Fruit fly (Drosophila melanogaster) whole organism, embryonic: ENCODE data around the gene CG42711.
A peak's percentile ranks its signal among the peaks of the same experiment; 100 is the strongest.

Source experiments
- Bteb2 ChIP-seq: fragments of 200-800 bp; sonication (Bioruptor generic); optimal IDR thresholded peaks from 2 replicates; lab custom pipeline; 2016; ENCODE audit warnings: missing biosample characterization, missing genetic modification characterization
- CG10543 ChIP-seq: fragments of 200-800 bp; sonication (Bioruptor generic); optimal IDR thresholded peaks from 3 replicates; lab custom pipeline; 2017; ENCODE audit warnings: missing biosample characterization, mild to moderate bottlenecking, missing genetic modification characterization, moderate library complexity
- CG10565 ChIP-seq: fragments of 200-800 bp; sonication (Bioruptor generic); optimal IDR thresholded peaks from 3 replicates; lab custom pipeline; 2016; ENCODE audit warnings: missing biosample characterization, mild to moderate bottlenecking, missing genetic modification characterization
- CG11247 ChIP-seq: fragments of 200-800 bp; sonication (Bioruptor generic); IDR thresholded peaks from 2 replicates; pipeline ENCODE4 v1.3.6; 2022; ENCODE audit warnings: missing biosample characterization, missing genetic modification characterization
- CG11696 ChIP-seq: fragments of 200-800 bp; sonication (Bioruptor generic); IDR thresholded peaks from 2 replicates; pipeline ENCODE4 v1.3.6; 2022; ENCODE audit warnings: missing biosample characterization, missing genetic modification characterization
- CG12299 ChIP-seq: fragments of 200-800 bp; sonication (Bioruptor generic); optimal IDR thresholded peaks from 2 replicates; lab custom pipeline; 2018; ENCODE audit warnings: missing biosample characterization, mild to moderate bottlenecking, missing genetic modification characterization
- CG13123 ChIP-seq: fragments of 200-800 bp; sonication (Bioruptor generic); optimal IDR thresholded peaks from 2 replicates; lab custom pipeline; 2016; ENCODE audit warnings: missing biosample characterization, missing genetic modification characterization
- CG13296 ChIP-seq: fragments of 200-800 bp; sonication (Bioruptor generic); optimal IDR thresholded peaks from 3 replicates; lab custom pipeline; 2018; ENCODE audit warnings: missing biosample characterization, mild to moderate bottlenecking, missing genetic modification characterization
- CG14050 ChIP-seq: fragments of 200-800 bp; sonication (Bioruptor generic); IDR thresholded peaks from 3 replicates; pipeline ENCODE4 v1.3.6; 2022; ENCODE audit warnings: missing biosample characterization, missing genetic modification characterization
- CG14441 ChIP-seq: fragments of 200-800 bp; sonication (Bioruptor generic); IDR thresholded peaks from 2 replicates; pipeline ENCODE4 v1.3.6; 2022; ENCODE audit warnings: missing biosample characterization, missing genetic modification characterization
- CG14860 ChIP-seq: fragments of 200-800 bp; sonication (Bioruptor generic); IDR thresholded peaks from 3 replicates; pipeline ENCODE4 v1.3.6; 2022; ENCODE audit warnings: missing biosample characterization, missing genetic modification characterization; ENCODE audit not compliant: partially characterized antibody
- CG17186 ChIP-seq: fragments of 200-800 bp; sonication (Bioruptor generic); optimal IDR thresholded peaks from 3 replicates; lab custom pipeline; 2017; ENCODE audit warnings: missing biosample characterization, missing genetic modification reagents, missing genetic modification characterization
- CG2875 ChIP-seq: fragments of 200-800 bp; sonication (Bioruptor generic); optimal IDR thresholded peaks from 2 replicates; lab custom pipeline; 2017; ENCODE audit warnings: missing biosample characterization, mild to moderate bottlenecking, missing genetic modification characterization, missing genetic modification reagents
- CG2889 ChIP-seq: fragments of 200-800 bp; sonication (Bioruptor generic); IDR thresholded peaks from 3 replicates; pipeline ENCODE4 v1.3.6; 2022; ENCODE audit warnings: missing biosample characterization, missing genetic modification characterization
- CG34376 ChIP-seq: fragments of 200-800 bp; sonication (Bioruptor generic); optimal IDR thresholded peaks from 2 replicates; lab custom pipeline; 2018; ENCODE audit warnings: missing biosample characterization, mild to moderate bottlenecking, missing genetic modification characterization
- CG6791 ChIP-seq: fragments of 200-800 bp; sonication (Bioruptor generic); IDR thresholded peaks from 3 replicates; pipeline ENCODE4 v1.3.6; 2022; ENCODE audit warnings: missing biosample characterization, missing genetic modification characterization; ENCODE audit not compliant: partially characterized antibody
- CG6854 ChIP-seq: fragments of 200-800 bp; sonication (Bioruptor generic); optimal IDR thresholded peaks from 3 replicates; lab custom pipeline; 2017; ENCODE audit warnings: missing biosample characterization, mild to moderate bottlenecking, missing genetic modification characterization
- CG7556 ChIP-seq: fragments of 200-800 bp; sonication (Bioruptor generic); optimal IDR thresholded peaks from 2 replicates; lab custom pipeline; 2017; ENCODE audit warnings: missing biosample characterization, mild to moderate bottlenecking, missing genetic modification characterization
- CG7745 ChIP-seq: fragments of 200-800 bp; sonication (Bioruptor generic); optimal IDR thresholded peaks from 2 replicates; lab custom pipeline; 2018; ENCODE audit warnings: missing biosample characterization, mild to moderate bottlenecking, missing genetic modification characterization, moderate library complexity
- CG7963 ChIP-seq: fragments of 200-800 bp; sonication (Bioruptor generic); IDR thresholded peaks from 3 replicates; pipeline ENCODE4 v1.3.6; 2022; ENCODE audit warnings: missing biosample characterization, missing genetic modification characterization; ENCODE audit not compliant: partially characterized antibody
- CG7987 ChIP-seq: fragments of 200-800 bp; sonication (Bioruptor generic); optimal IDR thresholded peaks from 2 replicates; lab custom pipeline; 2018; ENCODE audit warnings: missing biosample characterization, mild to moderate bottlenecking, missing genetic modification characterization, moderate library complexity
- CG8478 ChIP-seq: fragments of >200 bp; optimal IDR thresholded peaks from 2 replicates; lab custom pipeline; 2018
- CTCF ChIP-seq: fragments of 200-800 bp; sonication (Bioruptor generic); optimal IDR thresholded peaks from 2 replicates; lab custom pipeline; 2017; ENCODE audit warnings: missing biosample characterization, mild to moderate bottlenecking, missing genetic modification characterization, moderate library complexity
- Camta ChIP-seq: fragments of 200-800 bp; sonication (Bioruptor generic); optimal IDR thresholded peaks from 2 replicates; lab custom pipeline; 2016; ENCODE audit warnings: missing biosample characterization, missing genetic modification characterization
- Doc3 ChIP-seq: fragments of 200-800 bp; sonication (Bioruptor generic); IDR thresholded peaks from 3 replicates; pipeline ENCODE4 v1.3.6; 2022; ENCODE audit warnings: missing biosample characterization, missing genetic modification characterization; ENCODE audit not compliant: partially characterized antibody
- Ets65A ChIP-seq: fragments of 200-800 bp; sonication (Bioruptor generic); peaks from one replicate; lab custom pipeline; 2016; ENCODE audit warnings: missing biosample characterization, missing genetic modification characterization
- HHEX ChIP-seq: fragments of 200-800 bp; sonication (Bioruptor generic); optimal IDR thresholded peaks from 3 replicates; lab custom pipeline; 2017; ENCODE audit warnings: missing biosample characterization, mild to moderate bottlenecking, missing genetic modification characterization, missing genetic modification reagents
- Kr ChIP-seq: fragments of 200-800 bp; sonication (Bioruptor generic); optimal IDR thresholded peaks from 2 replicates; lab custom pipeline; 2017; ENCODE audit warnings: missing biosample characterization, mild to moderate bottlenecking, missing genetic modification characterization
- Med ChIP-seq: fragments of 200-800 bp; sonication (Bioruptor generic); peaks from one replicate; lab custom pipeline; 2016; ENCODE audit warnings: missing biosample characterization, missing genetic modification characterization, mild to moderate bottlenecking, inconsistent platforms, moderate library complexity
- NFAT ChIP-seq: fragments of 200-800 bp; sonication (Bioruptor generic); IDR thresholded peaks from 2 replicates; pipeline ENCODE4 v1.3.6; 2022; ENCODE audit warnings: missing biosample characterization, missing genetic modification characterization
- Opbp ChIP-seq: fragments of 200-800 bp; sonication (Bioruptor generic); IDR thresholded peaks from 3 replicates; pipeline ENCODE4 v1.3.6; 2022; ENCODE audit warnings: missing biosample characterization, missing genetic modification characterization; ENCODE audit not compliant: partially characterized antibody
- Optix ChIP-seq: fragments of 200-800 bp; sonication (Bioruptor generic); IDR thresholded peaks from 3 replicates; pipeline ENCODE4 v1.3.6; 2022; ENCODE audit warnings: missing biosample characterization, missing genetic modification characterization
- al ChIP-seq: fragments of 200-800 bp; sonication (Bioruptor generic); IDR thresholded peaks from 2 replicates; pipeline ENCODE4 v1.3.6; 2022; ENCODE audit warnings: missing biosample characterization, missing genetic modification characterization
- ase ChIP-seq: fragments of 200-800 bp; sonication (Bioruptor generic); IDR thresholded peaks from 3 replicates; pipeline ENCODE4 v1.3.6; 2022; ENCODE audit warnings: missing biosample characterization, missing genetic modification characterization
- ato ChIP-seq: fragments of 200-800 bp; sonication (Bioruptor generic); IDR thresholded peaks from 2 replicates; pipeline ENCODE4 v1.3.6; 2022; ENCODE audit warnings: missing biosample characterization, missing genetic modification characterization; ENCODE audit not compliant: partially characterized antibody
- br ChIP-seq: fragments of >200 bp; optimal IDR thresholded peaks from 2 replicates; lab custom pipeline; 2017
- crp ChIP-seq, 2 experiments: fragments of 200-800 bp; sonication (Bioruptor generic); optimal IDR thresholded peaks; 2 replicates in 1 of 2; 3 replicates in 1 of 2; lab custom pipeline; 2017; ENCODE audit warnings: missing biosample characterization in 2 of 2, missing genetic modification characterization in 2 of 2, mild to moderate bottlenecking in 1 of 2, moderate library complexity in 1 of 2
- fd64A ChIP-seq: fragments of 200-800 bp; sonication (Bioruptor generic); optimal IDR thresholded peaks from 3 replicates; lab custom pipeline; 2018; ENCODE audit warnings: missing biosample characterization, mild to moderate bottlenecking, missing genetic modification characterization
- gcm2 ChIP-seq: fragments of 200-800 bp; sonication (Bioruptor generic); optimal IDR thresholded peaks from 2 replicates; lab custom pipeline; 2016; ENCODE audit warnings: missing biosample characterization, missing genetic modification characterization
- insv ChIP-seq, 2 experiments: fragments of 200-800 bp; sonication (Bioruptor generic); optimal IDR thresholded peaks; 3 replicates each; lab custom pipeline; 2016 to 2018; ENCODE audit warnings: missing biosample characterization in 2 of 2, missing genetic modification characterization in 2 of 2
- lilli ChIP-seq: fragments of 200-800 bp; sonication (Bioruptor generic); optimal IDR thresholded peaks from 3 replicates; lab custom pipeline; 2016; ENCODE audit warnings: missing biosample characterization, missing genetic modification characterization
- luna ChIP-seq: fragments of 200-800 bp; sonication (Bioruptor generic); optimal IDR thresholded peaks from 2 replicates; lab custom pipeline; 2016; ENCODE audit warnings: missing biosample characterization, missing genetic modification characterization
- pan ChIP-seq, 4 experiments: fragments of >200 bp in 3 of 4; fragments of 200-800 bp in 1 of 4; sonication (Bioruptor generic) in 1 of 4; optimal IDR thresholded peaks in 3 of 4; IDR thresholded peaks in 1 of 4; 2 replicates each; pipeline versions ENCODE4 v1.3.6 to Lab custom; 2017 to 2022; ENCODE audit warnings: missing biosample characterization in 2 of 4, missing genetic modification characterization in 2 of 4, mixed read lengths in 1 of 4
- phol ChIP-seq: fragments of 200-800 bp; sonication (Bioruptor generic); optimal IDR thresholded peaks from 3 replicates; lab custom pipeline; 2018; ENCODE audit warnings: missing biosample characterization, mild to moderate bottlenecking, missing genetic modification characterization, moderate library complexity
- repo ChIP-seq: fragments of 200-800 bp; sonication (Bioruptor generic); optimal IDR thresholded peaks from 2 replicates; lab custom pipeline; 2016; ENCODE audit warnings: missing biosample characterization, missing genetic modification characterization
- ro ChIP-seq: fragments of 200-800 bp; sonication (Bioruptor generic); IDR thresholded peaks from 2 replicates; pipeline ENCODE4 v1.3.6; 2022; ENCODE audit warnings: missing biosample characterization, missing genetic modification characterization
- row ChIP-seq: fragments of 200-800 bp; sonication (Bioruptor generic); IDR thresholded peaks from 3 replicates; pipeline ENCODE4 v1.3.6; 2022; ENCODE audit warnings: missing biosample characterization, missing genetic modification characterization
- sisA ChIP-seq: fragments of 200-800 bp; sonication (Bioruptor generic); IDR thresholded peaks from 2 replicates; pipeline ENCODE4 v1.3.6; 2022; ENCODE audit warnings: missing biosample characterization, missing genetic modification characterization
- tup ChIP-seq: fragments of 200-800 bp; sonication (Bioruptor generic); optimal IDR thresholded peaks from 2 replicates; lab custom pipeline; 2016; ENCODE audit warnings: missing biosample characterization, mild to moderate bottlenecking, missing genetic modification characterization, moderate library complexity
- usp ChIP-seq: fragments of >200 bp; optimal IDR thresholded peaks from 2 replicates; lab custom pipeline; 2017; ENCODE audit warnings: missing biosample characterization, missing genetic modification characterization
- vvl ChIP-seq: fragments of 200-800 bp; sonication (Bioruptor generic); IDR thresholded peaks from 2 replicates; pipeline ENCODE4 v1.3.6; 2022; ENCODE audit warnings: missing biosample characterization, missing genetic modification characterization

CG42711 gene

DNA sequence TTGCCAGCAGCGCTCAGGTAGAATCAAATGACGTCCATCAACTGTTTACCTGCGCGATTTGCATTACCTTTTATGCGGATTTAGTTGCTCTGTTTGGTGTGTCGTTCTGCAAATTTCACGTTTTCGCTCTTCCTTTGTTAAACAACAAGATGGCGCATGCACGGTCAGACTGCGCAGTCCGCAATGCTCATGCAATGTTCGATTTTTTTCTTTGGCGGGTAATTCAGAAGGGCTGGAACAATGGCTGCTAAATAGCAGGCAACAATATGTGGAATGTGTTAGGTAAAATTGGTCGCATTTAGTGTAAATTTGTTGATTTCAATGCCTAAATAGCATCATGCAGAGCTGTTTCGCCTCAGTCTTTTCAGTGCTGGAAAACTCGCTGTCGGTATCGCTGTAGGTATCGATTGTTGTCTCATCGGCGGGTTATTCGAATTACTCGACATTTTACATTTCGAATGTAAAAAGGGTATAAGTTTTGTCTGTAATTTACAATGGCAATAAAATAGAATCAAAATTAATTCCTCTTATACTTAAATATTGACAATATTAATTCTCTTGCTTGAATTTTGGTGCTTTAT is 26.7 kb downstream of the CG42711 start, which contains the start of gene Smg5 (continued):
- peak; percentile 96 for TF ChIP-seq repo (GFP tag; lab: Kevin White, UChicago)
- TF ChIP-seq CG13296 (GFP tag; lab: Kevin White, UChicago) = peak; percentile 63
- peak; percentile 99 for TF ChIP-seq Optix (GFP tag; lab: Robert Waterston, UW)
- TF ChIP-seq CG13123 = peak; percentile 89
- TF ChIP-seq Doc3 = peak; percentile 82
- TF ChIP-seq sisA (GFP tag; lab: Robert Waterston, UW) = peak; percentile 98
- TF ChIP-seq CG12299 = peak; percentile 78
- no peak for TF ChIP-seq Kr (GFP tag; lab: Kevin White, UChicago)
- TF ChIP-seq CG14441 (GFP tag; lab: Robert Waterston, UW) = peak; percentile 95
- TF ChIP-seq Opbp (GFP tag; lab: Robert Waterston, UW) = peak; percentile 97
- TF ChIP-seq luna (GFP tag; lab: Kevin White, UChicago) = peak; percentile 92
- TF ChIP-seq pan (optimal IDR thresholded peaks at IDR 0.05; lab: Kevin White, UChicago) = no peak
- TF ChIP-seq pan (GFP tag; optimal IDR thresholded peaks at IDR 0.05 in 1 of 2, IDR thresholded peaks at IDR 0.05 in 1 of 2) = peak in 1 of 2 experiments; percentile 94
- peak; percentile 97 for TF ChIP-seq ase (GFP tag; lab: Robert Waterston, UW)
- TF ChIP-seq CG17186 = peak; percentile 96
- TF ChIP-seq Ets65A (GFP tag; lab: Kevin White, UChicago) = peak; percentile 100
- peak; percentile 96 for TF ChIP-seq ato (GFP tag; lab: Robert Waterston, UW)
- TF ChIP-seq CG11696 (GFP tag; lab: Robert Waterston, UW) = no peak
- TF ChIP-seq CG6854 (GFP tag; lab: Kevin White, UChicago) = no peak
- peak; percentile 96 for TF ChIP-seq row (GFP tag; lab: Robert Waterston, UW)
- peak; percentile 95 for TF ChIP-seq CG2889 (GFP tag; lab: Robert Waterston, UW)
- no peak for TF ChIP-seq CG7745
- TF ChIP-seq phol (tag; lab: Kevin White, UChicago) = peak; percentile 100
- TF ChIP-seq usp (GFP tag; lab: Kevin White, UChicago) = no peak
- peak; percentile 37 for TF ChIP-seq CG2875 (GFP tag; lab: Kevin White, UChicago)
- TF ChIP-seq insv (GFP tag; optimal IDR thresholded peaks at IDR 0.05; lab: Kevin White, UChicago) = peak in 1 of 2 experiments; percentile 65
- peak; percentile 88 for TF ChIP-seq gcm2 (GFP tag; lab: Kevin White, UChicago)
- peak; percentile 95 for TF ChIP-seq vvl (GFP tag; lab: Robert Waterston, UW)
- peak; percentile 99 for TF ChIP-seq Med (GFP tag; lab: Kevin White, UChicago)
- peak; percentile 97 for TF ChIP-seq Bteb2 (GFP tag; lab: Kevin White, UChicago)
- peak; percentile 97 for TF ChIP-seq CG6791 (GFP tag; lab: Robert Waterston, UW)
- peak; percentile 87 for TF ChIP-seq Camta
- peak; percentile 86 for TF ChIP-seq CG7987 (GFP tag; lab: Kevin White, UChicago)
- peak; percentile 87 for TF ChIP-seq CG10543
- TF ChIP-seq CTCF (GFP tag; lab: Kevin White, UChicago) = peak; percentile 42
- peak; percentile 95 for TF ChIP-seq NFAT
- peak; percentile 94 for TF ChIP-seq CG14050
- TF ChIP-seq lilli (GFP tag; lab: Kevin White, UChicago) = peak; percentile 96
- TF ChIP-seq CG7963 (GFP tag; lab: Robert Waterston, UW) = peak; percentile 95
- no peak for TF ChIP-seq br (lab: Kevin White, UChicago)
- TF ChIP-seq CG8478 (lab: Kevin White, UChicago) = no peak
- peak; percentile 97 for TF ChIP-seq CG14860
- TF ChIP-seq tup = peak; percentile 47
- TF ChIP-seq CG34376 (GFP tag; lab: Kevin White, UChicago) = peak; percentile 37
- TF ChIP-seq CG10565 (GFP tag; lab: Kevin White, UChicago) = peak; percentile 71
- peak; percentile 79 for TF ChIP-seq CG7556 (GFP tag; lab: Kevin White, UChicago)
- TF ChIP-seq ro (GFP tag; lab: Robert Waterston, UW) = peak; percentile 84
- peak in 1 of 2 experiments; percentile 72 for TF ChIP-seq crp (GFP tag; optimal IDR thresholded peaks at IDR 0.05; lab: Kevin White, UChicago)
- peak; percentile 43 for TF ChIP-seq fd64A (GFP tag; lab: Kevin White, UChicago)
- peak; percentile 86 for TF ChIP-seq al (GFP tag; lab: Robert Waterston, UW)
- TF ChIP-seq CG11247 (GFP tag; lab: Robert Waterston, UW) = peak; percentile 96
- TF ChIP-seq HHEX (GFP tag; lab: Kevin White, UChicago) = no peak
